Worm (Caenorhabditis elegans) whole organism, mixed stage, embryonic: Measurements from ENCODE around the gene Y42H9AR.5.

Experiments used
- ces-1 ChIP-seq: fragments of 150-350 bp; optimal IDR thresholded peaks from 2 replicates; lab custom pipeline; 2014; ENCODE audit warnings: missing biosample characterization, missing genetic modification reagents, missing genetic modification characterization
- drap-1 ChIP-seq: fragments of 200-800 bp; sonication (Bioruptor generic); optimal IDR thresholded peaks from 3 replicates; lab custom pipeline; 2018; ENCODE audit warnings: mild to moderate bottlenecking, missing genetic modification characterization, missing compliant biosample characterization
- elt-1 ChIP-seq: sonication (generic microtip); optimal IDR thresholded peaks from 2 replicates; lab custom pipeline; 2017; ENCODE audit warnings: missing genetic modification characterization, mild to moderate bottlenecking, missing compliant biosample characterization, antibody characterized with exemption, moderate library complexity, borderline replicate concordance; ENCODE audit not compliant: insufficient read depth
- hlh-1 ChIP-seq: fragments of 150-350 bp; optimal IDR thresholded peaks from 2 replicates; lab custom pipeline; 2014; ENCODE audit warnings: missing biosample characterization, missing genetic modification reagents, missing genetic modification characterization
- snpc-4 ChIP-seq: fragments of 150-350 bp; optimal IDR thresholded peaks from 2 replicates; lab custom pipeline; 2014; ENCODE audit warnings: missing biosample characterization, missing genetic modification characterization
- unc-39 ChIP-seq: fragments of 150-350 bp; optimal IDR thresholded peaks from 2 replicates; lab custom pipeline; 2014; ENCODE audit warnings: missing biosample characterization, missing genetic modification characterization

DNA sequence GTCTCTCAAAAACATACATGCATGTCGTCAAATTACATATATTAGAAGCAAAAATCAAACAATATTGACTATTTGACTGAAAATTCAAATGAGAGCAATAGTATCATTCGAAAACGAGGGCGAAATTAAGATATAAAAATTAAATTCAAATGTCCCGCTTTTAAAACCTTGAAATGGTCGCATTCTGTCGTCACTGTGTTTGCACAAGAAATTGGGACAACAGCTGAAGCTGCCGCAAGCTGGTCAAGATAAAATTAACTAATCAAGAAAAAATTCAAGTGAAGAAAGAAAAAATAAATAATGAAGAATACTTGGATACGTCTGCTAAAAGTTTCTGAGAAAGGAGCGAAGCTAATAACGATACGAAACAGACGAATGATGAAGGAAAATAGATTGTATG lies 10.3 kb downstream of the Y42H9AR.5 start:
- TF ChIP-seq elt-1 (tag; lab: Kevin White, UChicago) (no peak), snpc-4 (tag; lab: Kevin White, UChicago) (no peak), unc-39 (tag; lab: Kevin White, UChicago) (no peak), drap-1 (no peak), ces-1 (GFP tag; lab: Kevin White, UChicago) (peak; percentile 31), hlh-1 (tag; lab: Kevin White, UChicago) (no peak)
